Worm (Caenorhabditis elegans): ENCODE measurements around the gene glb-7.

DNA sequence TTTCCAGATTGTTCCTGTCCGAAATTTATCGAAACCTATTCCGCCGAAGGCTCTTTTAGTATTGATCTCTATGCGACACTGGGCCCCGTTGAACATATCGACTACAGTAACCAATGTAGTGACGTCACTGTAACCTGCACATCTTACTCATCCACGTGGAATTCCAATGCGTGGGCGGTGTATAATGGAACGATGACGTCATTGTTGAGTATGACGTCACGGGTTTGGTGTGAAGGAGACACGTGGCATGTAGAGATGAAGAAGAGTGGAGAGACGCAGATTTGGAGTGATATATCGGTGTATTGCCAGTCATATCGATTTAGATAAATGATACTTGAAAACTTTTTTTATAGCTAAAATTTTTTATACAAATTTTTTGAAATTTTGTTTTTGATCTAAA lies 47.7 kb downstream of the glb-7 start:
- no peak for TF ChIP-seq nhr-11 (tag; optimal IDR thresholded peaks at IDR 0.05)
- no peak for TF ChIP-seq nhr-12 (tag; optimal IDR thresholded peaks at IDR 0.05)
- no peak for TF ChIP-seq sma-3 (GFP tag; optimal IDR thresholded peaks at IDR 0.05)
- TF ChIP-seq unc-62 (GFP tag; optimal IDR thresholded peaks at IDR 0.05) = no peak
- TF ChIP-seq nhr-25 (tag; optimal IDR thresholded peaks at IDR 0.05) = no peak
- no peak for TF ChIP-seq ama-1 (optimal IDR thresholded peaks at IDR 0.05)
- no peak for TF ChIP-seq lsy-2 (tag; optimal IDR thresholded peaks at IDR 0.05)
- no peak for TF ChIP-seq lin-13 (GFP tag; optimal IDR thresholded peaks at IDR 0.05)
- TF ChIP-seq skn-1 (tag; optimal IDR thresholded peaks at IDR 0.05) = no peak
- TF ChIP-seq snpc-4 (tag; optimal IDR thresholded peaks at IDR 0.05) = no peak
- no peak for TF ChIP-seq lin-39 (tag; optimal IDR thresholded peaks at IDR 0.05)
